Fruit fly (Drosophila melanogaster) whole organism, embryonic: ENCODE measurements around the gene CG42237.

Experiments
- Atf3 ChIP-seq: fragments of 200-800 bp; sonication (Bioruptor generic); optimal IDR thresholded peaks from 3 replicates; lab custom pipeline; 2016; ENCODE audit warnings: missing biosample characterization, missing genetic modification characterization
- Bteb2 ChIP-seq: fragments of 200-800 bp; sonication (Bioruptor generic); optimal IDR thresholded peaks from 2 replicates; lab custom pipeline; 2016; ENCODE audit warnings: missing biosample characterization, missing genetic modification characterization
- CG10366 ChIP-seq: fragments of 200-800 bp; sonication (Bioruptor generic); IDR thresholded peaks from 2 replicates; pipeline ENCODE4 v1.3.6; 2022; ENCODE audit warnings: missing biosample characterization, missing genetic modification characterization
- CG10654 ChIP-seq: fragments of 200-800 bp; sonication (Bioruptor generic); optimal IDR thresholded peaks from 2 replicates; lab custom pipeline; 2016; ENCODE audit warnings: missing biosample characterization, missing genetic modification characterization
- CG11093 ChIP-seq: fragments of 200-800 bp; sonication (Bioruptor generic); IDR thresholded peaks from 3 replicates; pipeline ENCODE4 v1.3.6; 2022; ENCODE audit warnings: missing biosample characterization, missing genetic modification characterization
- CG14965 ChIP-seq: fragments of 200-800 bp; sonication (Bioruptor generic); optimal IDR thresholded peaks from 2 replicates; lab custom pipeline; 2016; ENCODE audit warnings: missing biosample characterization, missing genetic modification characterization, borderline replicate concordance
- CG16863 ChIP-seq: fragments of 200-800 bp; sonication (Bioruptor generic); optimal IDR thresholded peaks from 3 replicates; lab custom pipeline; 2016; ENCODE audit warnings: missing biosample characterization, missing genetic modification characterization
- CG17802 ChIP-seq: fragments of 200-800 bp; sonication (Bioruptor generic); optimal IDR thresholded peaks from 2 replicates; lab custom pipeline; 2018; ENCODE audit warnings: missing biosample characterization, mild to moderate bottlenecking, missing genetic modification characterization, moderate library complexity
- CG18476 ChIP-seq: fragments of 200-800 bp; sonication (Bioruptor generic); optimal IDR thresholded peaks from 2 replicates; lab custom pipeline; 2016; ENCODE audit warnings: missing biosample characterization, mild to moderate bottlenecking, missing genetic modification characterization
- CG2116 ChIP-seq: fragments of 200-800 bp; sonication (Bioruptor generic); optimal IDR thresholded peaks from 3 replicates; lab custom pipeline; 2018; ENCODE audit warnings: missing biosample characterization, mild to moderate bottlenecking, missing genetic modification characterization
- CG2120 ChIP-seq: fragments of 200-800 bp; sonication (Bioruptor generic); optimal IDR thresholded peaks from 3 replicates; lab custom pipeline; 2016; ENCODE audit warnings: missing biosample characterization, missing genetic modification characterization
- CG2678 ChIP-seq: fragments of 200-800 bp; sonication (Bioruptor generic); optimal IDR thresholded peaks from 3 replicates; lab custom pipeline; 2019; ENCODE audit warnings: missing biosample characterization, mild to moderate bottlenecking, missing genetic modification characterization, moderate library complexity
- CG30020 ChIP-seq: fragments of 200-800 bp; optimal IDR thresholded peaks from 2 replicates; lab custom pipeline; 2019; ENCODE audit warnings: missing biosample characterization, mild to moderate bottlenecking, missing genetic modification characterization, moderate library complexity
- CG30403 ChIP-seq: fragments of 200-800 bp; sonication (Bioruptor generic); optimal IDR thresholded peaks from 3 replicates; lab custom pipeline; 2016; ENCODE audit warnings: missing biosample characterization, missing genetic modification characterization
- CG4282 ChIP-seq: fragments of 200-800 bp; sonication (Bioruptor generic); optimal IDR thresholded peaks from 2 replicates; lab custom pipeline; 2016; ENCODE audit warnings: missing biosample characterization, missing genetic modification characterization
- CG4424 ChIP-seq: fragments of 200-800 bp; sonication (Bioruptor generic); optimal IDR thresholded peaks from 3 replicates; lab custom pipeline; 2016; ENCODE audit warnings: missing biosample characterization, missing genetic modification characterization
- CG4730 ChIP-seq: fragments of 200-800 bp; sonication (Bioruptor generic); IDR thresholded peaks from 2 replicates; pipeline ENCODE4 v1.3.6; 2022; ENCODE audit warnings: missing biosample characterization, missing genetic modification characterization
- CG5245 ChIP-seq: fragments of 200-800 bp; sonication (Bioruptor generic); optimal IDR thresholded peaks from 3 replicates; lab custom pipeline; 2016; ENCODE audit warnings: missing biosample characterization, missing genetic modification characterization
- CG7357 ChIP-seq: fragments of 200-800 bp; sonication (Bioruptor generic); IDR thresholded peaks from 3 replicates; pipeline ENCODE4 v1.3.6; 2022; ENCODE audit warnings: missing biosample characterization, missing genetic modification characterization
- CG7372 ChIP-seq: fragments of 200-800 bp; sonication (Bioruptor generic); IDR thresholded peaks from 2 replicates; pipeline ENCODE4 v1.3.6; 2022; ENCODE audit warnings: missing biosample characterization, missing genetic modification characterization
- CG8924 ChIP-seq: fragments of 200-800 bp; optimal IDR thresholded peaks from 3 replicates; lab custom pipeline; 2019; ENCODE audit warnings: missing biosample characterization, mild to moderate bottlenecking, missing genetic modification characterization, moderate library complexity
- CG9609 ChIP-seq: fragments of 200-800 bp; sonication (Bioruptor generic); optimal IDR thresholded peaks from 3 replicates; lab custom pipeline; 2016; ENCODE audit warnings: missing biosample characterization, missing genetic modification characterization
- CTCF ChIP-seq: fragments of 200-800 bp; sonication (Bioruptor generic); optimal IDR thresholded peaks from 2 replicates; lab custom pipeline; 2017; ENCODE audit warnings: missing biosample characterization, mild to moderate bottlenecking, missing genetic modification characterization, moderate library complexity
- Drgx ChIP-seq: fragments of 200-800 bp; sonication (Bioruptor generic); IDR thresholded peaks from 2 replicates; pipeline ENCODE4 v1.3.6; 2022; ENCODE audit warnings: missing biosample characterization, missing genetic modification characterization
- GATAe ChIP-seq: fragments of 200-800 bp; sonication (Bioruptor generic); conservative IDR thresholded peaks from 2 replicates; pipeline ENCODE4 v1.3.6; 2022; ENCODE audit warnings: missing biosample characterization, missing genetic modification characterization
- H2.0 ChIP-seq: fragments of 200-800 bp; sonication (Bioruptor generic); IDR thresholded peaks from 2 replicates; pipeline ENCODE4 v1.3.6; 2022; ENCODE audit warnings: missing biosample characterization, missing genetic modification characterization
- Hr51 ChIP-seq, 2 experiments: fragments of 200-800 bp; sonication (Bioruptor generic); optimal IDR thresholded peaks; 2 replicates in 1 of 2; 3 replicates in 1 of 2; lab custom pipeline; 2016 to 2018; ENCODE audit warnings: missing biosample characterization in 2 of 2, missing genetic modification characterization in 2 of 2, mild to moderate bottlenecking in 1 of 2, moderate library complexity in 1 of 2
- Oaz ChIP-seq: fragments of 200-800 bp; sonication (Bioruptor generic); IDR thresholded peaks from 2 replicates; pipeline ENCODE4 v1.3.6; 2022; ENCODE audit warnings: missing biosample characterization, missing genetic modification characterization
- Opbp ChIP-seq: fragments of 200-800 bp; sonication (Bioruptor generic); IDR thresholded peaks from 3 replicates; pipeline ENCODE4 v1.3.6; 2022; ENCODE audit warnings: missing biosample characterization, missing genetic modification characterization; ENCODE audit not compliant: partially characterized antibody
- PHDP ChIP-seq: fragments of 200-800 bp; sonication (Bioruptor generic); optimal IDR thresholded peaks from 3 replicates; lab custom pipeline; 2018; ENCODE audit warnings: missing biosample characterization, mild to moderate bottlenecking, missing genetic modification characterization, moderate library complexity
- Ptx1 ChIP-seq: fragments of 200-800 bp; sonication (Bioruptor generic); IDR thresholded peaks from 2 replicates; pipeline ENCODE4 v1.3.6; 2022; ENCODE audit warnings: missing biosample characterization, missing genetic modification characterization
- Xbp1 ChIP-seq: fragments of 200-800 bp; sonication (Bioruptor generic); optimal IDR thresholded peaks from 3 replicates; lab custom pipeline; 2016; ENCODE audit warnings: missing biosample characterization, mild to moderate bottlenecking, missing genetic modification characterization
- Xrp1 ChIP-seq: fragments of 200-800 bp; sonication (Bioruptor generic); IDR thresholded peaks from 2 replicates; pipeline ENCODE4 v1.3.6; 2022; ENCODE audit warnings: missing biosample characterization, missing genetic modification characterization
- aop ChIP-seq: fragments of 200-800 bp; sonication (Bioruptor generic); IDR thresholded peaks from 2 replicates; pipeline ENCODE4 v1.3.6; 2022; ENCODE audit warnings: missing biosample characterization, missing genetic modification characterization
- dm ChIP-seq: fragments of 200-800 bp; sonication (Bioruptor generic); optimal IDR thresholded peaks from 3 replicates; lab custom pipeline; 2016; ENCODE audit warnings: missing biosample characterization, missing genetic modification characterization
- eyg ChIP-seq: fragments of 200-800 bp; sonication (Bioruptor generic); optimal IDR thresholded peaks from 3 replicates; lab custom pipeline; 2016; ENCODE audit warnings: missing biosample characterization, missing genetic modification characterization
- fd64A ChIP-seq: fragments of 200-800 bp; sonication (Bioruptor generic); optimal IDR thresholded peaks from 3 replicates; lab custom pipeline; 2018; ENCODE audit warnings: missing biosample characterization, mild to moderate bottlenecking, missing genetic modification characterization
- gsb ChIP-seq: fragments of 200-800 bp; sonication (Bioruptor generic); IDR thresholded peaks from 2 replicates; pipeline ENCODE4 v1.3.6; 2022; ENCODE audit warnings: missing biosample characterization, missing genetic modification characterization
- gsb-n ChIP-seq: fragments of 200-800 bp; sonication (Bioruptor generic); optimal IDR thresholded peaks from 3 replicates; lab custom pipeline; 2018; ENCODE audit warnings: missing biosample characterization, mild to moderate bottlenecking, missing genetic modification characterization
- lbe ChIP-seq: fragments of 200-800 bp; sonication (Bioruptor generic); optimal IDR thresholded peaks from 2 replicates; lab custom pipeline; 2016; ENCODE audit warnings: missing biosample characterization, mild to moderate bottlenecking, missing genetic modification characterization
- lola ChIP-seq, 3 experiments: fragments of >200 bp in 2 of 3; fragments of 200-800 bp in 1 of 3; sonication (Bioruptor generic) in 1 of 3; optimal IDR thresholded peaks; 2 replicates each; lab custom pipeline; 2017 to 2019; ENCODE audit warnings: missing biosample characterization in 3 of 3, missing genetic modification characterization in 3 of 3, mild to moderate bottlenecking in 1 of 3, moderate library complexity in 1 of 3
- maf-S ChIP-seq: fragments of 200-800 bp; sonication (Bioruptor generic); optimal IDR thresholded peaks from 2 replicates; lab custom pipeline; 2016; ENCODE audit warnings: missing biosample characterization, missing genetic modification characterization
- scrt ChIP-seq: fragments of 200-800 bp; sonication (Bioruptor generic); optimal IDR thresholded peaks from 2 replicates; lab custom pipeline; 2018; ENCODE audit warnings: missing biosample characterization, mild to moderate bottlenecking, missing genetic modification characterization, moderate library complexity
- sens-2 ChIP-seq: fragments of 200-800 bp; sonication (Bioruptor generic); IDR thresholded peaks from 2 replicates; pipeline ENCODE4 v1.3.6; 2022; ENCODE audit warnings: missing biosample characterization, missing genetic modification characterization
- sisA ChIP-seq: fragments of 200-800 bp; sonication (Bioruptor generic); IDR thresholded peaks from 2 replicates; pipeline ENCODE4 v1.3.6; 2022; ENCODE audit warnings: missing biosample characterization, missing genetic modification characterization
- slbo ChIP-seq: fragments of 200-800 bp; sonication (Bioruptor generic); IDR thresholded peaks from 2 replicates; pipeline ENCODE4 v1.3.6; 2022; ENCODE audit warnings: missing biosample characterization, missing genetic modification characterization
- sob ChIP-seq: fragments of 200-800 bp; sonication (Bioruptor generic); IDR thresholded peaks from 2 replicates; pipeline ENCODE4 v1.3.6; 2022; ENCODE audit warnings: missing biosample characterization, missing genetic modification characterization
- tio ChIP-seq: fragments of 200-800 bp; sonication (Bioruptor generic); optimal IDR thresholded peaks from 2 replicates; lab custom pipeline; 2017; ENCODE audit warnings: missing biosample characterization, missing genetic modification characterization, inconsistent platforms
- toy ChIP-seq: fragments of 200-800 bp; sonication (Bioruptor generic); IDR thresholded peaks from 2 replicates; pipeline ENCODE4 v1.3.6; 2022; ENCODE audit warnings: missing biosample characterization, missing genetic modification characterization
- tup ChIP-seq: fragments of 200-800 bp; sonication (Bioruptor generic); optimal IDR thresholded peaks from 2 replicates; lab custom pipeline; 2016; ENCODE audit warnings: missing biosample characterization, mild to moderate bottlenecking, missing genetic modification characterization, moderate library complexity

Gene CG42237

dm6 chrX:13136939-13137697 lies 22.2 kb downstream of the CG42237 start (continued):
- TF ChIP-seq maf-S = no peak
- TF ChIP-seq Hr51 (GFP tag; optimal IDR thresholded peaks at IDR 0.05; lab: Kevin White, UChicago) = peak in 1 of 2 experiments; percentile 60
- peak; percentile 56; the same call in 1 of the 2 replicates for TF ChIP-seq CG4730 (GFP tag; lab: Robert Waterston, UW)
- TF ChIP-seq toy (GFP tag; lab: Robert Waterston, UW) = no peak
- TF ChIP-seq fd64A (GFP tag; lab: Kevin White, UChicago) = no peak
- 0 out of 3 replicates have a peak, but pooled peaks have one; percentile 21 for TF ChIP-seq CG7357 (GFP tag; lab: Robert Waterston, UW)
- TF ChIP-seq CG10654 (GFP tag; lab: Kevin White, UChicago) = no peak
- TF ChIP-seq aop (GFP tag; lab: Robert Waterston, UW) = peak; percentile 77
- TF ChIP-seq CG11093 = peak; percentile 54; the same call in 1 of the 3 replicates
- peak; percentile 14 for TF ChIP-seq CG4424 (GFP tag; lab: Kevin White, UChicago)
- peak; percentile 16 for TF ChIP-seq CTCF
- TF ChIP-seq dm (GFP tag; lab: Kevin White, UChicago) = no peak
- no peak for TF ChIP-seq gsb (GFP tag; lab: Robert Waterston, UW)
- TF ChIP-seq tup = no peak
- no peak for TF ChIP-seq CG2116
- TF ChIP-seq H2.0 (GFP tag; lab: Robert Waterston, UW) = peak; percentile 45
- TF ChIP-seq CG17802 (tag; lab: Kevin White, UChicago) = no peak
- no peak for TF ChIP-seq CG14965
- TF ChIP-seq Bteb2 (GFP tag; lab: Kevin White, UChicago) = no peak
- TF ChIP-seq Oaz (GFP tag; lab: Robert Waterston, UW) = 0 out of 2 replicates have a peak, but pooled peaks have one; percentile 10
- peak; percentile 74 for TF ChIP-seq Ptx1 (GFP tag; lab: Robert Waterston, UW)
- TF ChIP-seq CG2678 = peak; percentile 72
- no peak for TF ChIP-seq CG4282 (GFP tag; lab: Kevin White, UChicago)
- no peak for TF ChIP-seq CG2120 (GFP tag; lab: Kevin White, UChicago)
- peak; percentile 73; the same call in 1 of the 2 replicates for TF ChIP-seq sens-2 (GFP tag; lab: Robert Waterston, UW)
- TF ChIP-seq sisA (GFP tag; lab: Robert Waterston, UW) = peak; percentile 79
- no peak for TF ChIP-seq tio (GFP tag; lab: Kevin White, UChicago)
- TF ChIP-seq GATAe (GFP tag; lab: Robert Waterston, UW) = no peak
- TF ChIP-seq sob (GFP tag; lab: Robert Waterston, UW) = peak; percentile 48; the same call in 1 of the 2 replicates
- no peak for TF ChIP-seq CG16863
- TF ChIP-seq Atf3 (GFP tag; lab: Kevin White, UChicago) = no peak
- TF ChIP-seq CG9609 (GFP tag; lab: Kevin White, UChicago) = no peak
- no peak for TF ChIP-seq lola (GFP tag; optimal IDR thresholded peaks at IDR 0.05; lab: Kevin White, UChicago)
- peak; percentile 41 for TF ChIP-seq Xbp1 (GFP tag; lab: Kevin White, UChicago)
- TF ChIP-seq CG5245 (GFP tag; lab: Kevin White, UChicago) = no peak
- no peak for TF ChIP-seq CG18476
- TF ChIP-seq CG8924 (tag; lab: Kevin White, UChicago) = peak; percentile 19
- no peak for TF ChIP-seq Opbp
- peak; percentile 73 for TF ChIP-seq Xrp1 (GFP tag; lab: Robert Waterston, UW)
- TF ChIP-seq CG30403 (GFP tag; lab: Kevin White, UChicago) = peak; percentile 31
- peak; percentile 42 for TF ChIP-seq PHDP (tag; lab: Kevin White, UChicago)
- peak; percentile 64 for TF ChIP-seq Drgx (GFP tag; lab: Robert Waterston, UW)
- no peak for TF ChIP-seq gsb-n (tag; lab: Kevin White, UChicago)
- TF ChIP-seq CG7372 (GFP tag; lab: Robert Waterston, UW) = 0 out of 2 replicates have a peak, but pooled peaks have one; percentile 11
- no peak for TF ChIP-seq CG30020 (tag; lab: Kevin White, UChicago)
- no peak for TF ChIP-seq scrt
- no peak for TF ChIP-seq slbo (GFP tag; lab: Robert Waterston, UW)
- TF ChIP-seq CG10366 (GFP tag; lab: Robert Waterston, UW) = peak; percentile 76
- no peak for TF ChIP-seq eyg (GFP tag; lab: Kevin White, UChicago)
- peak; percentile 21 for TF ChIP-seq lbe
